Worm (Caenorhabditis elegans) whole organism, L2 larva: ENCODE results near the gene ubh-3.

ENCODE experiments used
- F13H6.1 ChIP-seq: sonication (generic microtip); optimal IDR thresholded peaks from 2 replicates; lab custom pipeline; 2016; ENCODE audit warnings: missing genetic modification characterization, missing compliant biosample characterization
- R02D3.7 ChIP-seq: fragments of 150-350 bp; optimal IDR thresholded peaks from 2 replicates; lab custom pipeline; 2014; ENCODE audit warnings: missing biosample characterization, missing genetic modification characterization
- Y55F3AM.14 ChIP-seq: fragments of 200-800 bp; sonication (Bioruptor generic); optimal IDR thresholded peaks from 2 replicates; lab custom pipeline; 2018; ENCODE audit warnings: mild to moderate bottlenecking, missing genetic modification characterization, missing compliant biosample characterization
- alr-1 ChIP-seq: fragments of 150-350 bp; optimal IDR thresholded peaks from 2 replicates; lab custom pipeline; 2014; ENCODE audit warnings: missing biosample characterization, missing genetic modification characterization
- aly-2 ChIP-seq: fragments of 150-350 bp; optimal IDR thresholded peaks from 2 replicates; lab custom pipeline; 2014; ENCODE audit warnings: missing biosample characterization, missing genetic modification characterization
- ceh-82 ChIP-seq: fragments of 150-350 bp; optimal IDR thresholded peaks from 2 replicates; lab custom pipeline; 2014; ENCODE audit warnings: missing biosample characterization, missing genetic modification characterization
- crh-2 ChIP-seq: sonication (generic microtip); optimal IDR thresholded peaks from 2 replicates; lab custom pipeline; 2017; ENCODE audit warnings: missing biosample characterization, missing genetic modification characterization
- elt-3 ChIP-seq: sonication (generic microtip); optimal IDR thresholded peaks from 2 replicates; lab custom pipeline; 2017; ENCODE audit warnings: missing biosample characterization, missing genetic modification characterization
- fos-1 ChIP-seq: fragments of 150-350 bp; optimal IDR thresholded peaks from 2 replicates; lab custom pipeline; 2014; ENCODE audit warnings: missing biosample characterization, missing genetic modification characterization
- gmeb-1 ChIP-seq: fragments of 150-350 bp; optimal IDR thresholded peaks from 2 replicates; lab custom pipeline; 2014; ENCODE audit warnings: missing biosample characterization, missing genetic modification characterization
- lin-13 ChIP-seq: fragments of 150-350 bp; optimal IDR thresholded peaks from 2 replicates; lab custom pipeline; 2014; ENCODE audit warnings: missing biosample characterization, missing genetic modification reagents, missing genetic modification characterization
- lin-39 ChIP-seq: fragments of 150-350 bp; optimal IDR thresholded peaks from 2 replicates; lab custom pipeline; 2014; ENCODE audit warnings: missing biosample characterization, missing genetic modification reagents, missing genetic modification characterization
- lsy-2 ChIP-seq, 2 experiments: fragments of 150-350 bp in 1 of 2; sonication (generic microtip) in 1 of 2; optimal IDR thresholded peaks; 2 replicates each; lab custom pipeline; 2014 to 2017; ENCODE audit warnings: missing biosample characterization in 2 of 2, missing genetic modification characterization in 2 of 2
- mab-5 ChIP-seq: fragments of 150-350 bp; optimal IDR thresholded peaks from 2 replicates; lab custom pipeline; 2014; ENCODE audit warnings: missing biosample characterization, missing genetic modification characterization
- mbf-1 ChIP-seq: sonication (generic microtip); optimal IDR thresholded peaks from 2 replicates; lab custom pipeline; 2017; ENCODE audit warnings: missing biosample characterization, missing genetic modification characterization
- mdl-1 ChIP-seq, 2 experiments: fragments of 150-350 bp in 1 of 2; sonication (generic microtip) in 1 of 2; optimal IDR thresholded peaks; 2 replicates each; lab custom pipeline; 2017; ENCODE audit warnings: missing biosample characterization in 2 of 2, missing genetic modification characterization in 2 of 2
- nhr-11 ChIP-seq: fragments of 150-350 bp; optimal IDR thresholded peaks from 2 replicates; lab custom pipeline; 2014; ENCODE audit warnings: missing biosample characterization, missing genetic modification characterization
- nhr-12 ChIP-seq: fragments of 150-350 bp; optimal IDR thresholded peaks from 2 replicates; lab custom pipeline; 2014; ENCODE audit warnings: missing biosample characterization, missing genetic modification characterization
- nhr-129 ChIP-seq: fragments of 150-350 bp; optimal IDR thresholded peaks from 2 replicates; lab custom pipeline; 2014; ENCODE audit warnings: missing biosample characterization, missing genetic modification characterization
- nhr-21 ChIP-seq: fragments of 150-350 bp; optimal IDR thresholded peaks from 2 replicates; lab custom pipeline; 2014; ENCODE audit warnings: missing biosample characterization, missing genetic modification characterization
- nhr-237 ChIP-seq: fragments of 150-350 bp; optimal IDR thresholded peaks from 2 replicates; lab custom pipeline; 2014; ENCODE audit warnings: missing biosample characterization, missing genetic modification characterization
- nhr-25 ChIP-seq: fragments of 150-350 bp; sonication (generic microtip); optimal IDR thresholded peaks from 3 replicates; lab custom pipeline; 2014; ENCODE audit warnings: missing biosample characterization, missing genetic modification characterization
- nhr-77 ChIP-seq: fragments of 150-350 bp; optimal IDR thresholded peaks from 2 replicates; lab custom pipeline; 2014; ENCODE audit warnings: missing biosample characterization, missing genetic modification characterization
- peb-1 ChIP-seq: fragments of 150-350 bp; optimal IDR thresholded peaks from 2 replicates; lab custom pipeline; 2014; ENCODE audit warnings: missing biosample characterization, missing genetic modification characterization
- sem-4 ChIP-seq: fragments of 150-350 bp; optimal IDR thresholded peaks from 2 replicates; lab custom pipeline; 2014; ENCODE audit warnings: missing biosample characterization, missing genetic modification reagents, missing genetic modification characterization
- skn-1 ChIP-seq: sonication (generic microtip); optimal IDR thresholded peaks from 2 replicates; lab custom pipeline; 2017; ENCODE audit warnings: missing biosample characterization, missing genetic modification characterization
- sma-3 ChIP-seq: sonication (generic microtip); optimal IDR thresholded peaks from 2 replicates; lab custom pipeline; 2016; ENCODE audit warnings: missing genetic modification reagents, missing genetic modification characterization, missing compliant biosample characterization
- sma-9 ChIP-seq, 2 experiments: fragments of 150-350 bp in 1 of 2; sonication (generic microtip) in 1 of 2; optimal IDR thresholded peaks; 2 replicates each; lab custom pipeline; 2014 to 2016; ENCODE audit warnings: missing genetic modification characterization in 2 of 2, mild to moderate bottlenecking in 1 of 2, missing biosample characterization in 1 of 2, missing compliant biosample characterization in 1 of 2, missing genetic modification reagents in 1 of 2, moderate library complexity in 1 of 2
- unc-55 ChIP-seq: fragments of 150-350 bp; sonication (generic microtip); optimal IDR thresholded peaks from 3 replicates; lab custom pipeline; 2014; ENCODE audit warnings: missing biosample characterization, missing genetic modification reagents, missing genetic modification characterization

The ubh-3 gene

DNA sequence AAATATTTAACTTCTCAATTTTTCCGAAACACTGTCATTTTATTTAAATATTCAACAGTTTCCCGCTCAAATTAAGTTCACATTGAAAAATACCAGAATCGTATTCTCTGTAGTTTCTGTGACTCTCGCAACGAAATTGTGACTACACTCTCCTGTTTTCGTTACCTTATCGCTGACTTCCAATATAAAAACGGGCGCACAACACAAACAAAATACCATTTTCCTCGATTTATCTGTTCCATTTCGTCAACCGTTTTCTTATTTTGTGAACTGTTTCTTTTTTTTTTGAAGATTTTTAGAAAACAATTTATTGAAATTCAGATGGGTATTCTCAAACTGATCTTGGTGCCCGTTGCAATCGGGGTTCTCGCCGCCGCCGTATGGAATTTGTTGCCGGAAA, 9.7 kb downstream of the ubh-3 start, which contains the start of gene W01A11.1:
TSS of gene W01A11.1 (plus strand) at position 322 of the 400 bp plus-strand sequence.
- TF ChIP-seq sma-3 (no peak), sem-4 (tag; lab: Kevin White, UChicago) (no peak), nhr-11 (no peak), sma-9 (GFP tag; optimal IDR thresholded peaks at IDR 0.05; lab: Kevin White, UChicago) (no peak), sma-9 (tag; optimal IDR thresholded peaks at IDR 0.05; lab: Kevin White, UChicago) (no peak), nhr-77 (tag; lab: Kevin White, UChicago) (no peak), R02D3.7 (tag; lab: Kevin White, UChicago) (no peak), lsy-2 (tag; optimal IDR thresholded peaks at IDR 0.05; lab: Kevin White, UChicago) (no peak), alr-1 (tag; lab: Kevin White, UChicago) (no peak), nhr-237 (tag; lab: Kevin White, UChicago) (no peak), mbf-1 (tag; lab: Kevin White, UChicago) (no peak), mab-5 (tag; lab: Kevin White, UChicago) (no peak)

DNA sequence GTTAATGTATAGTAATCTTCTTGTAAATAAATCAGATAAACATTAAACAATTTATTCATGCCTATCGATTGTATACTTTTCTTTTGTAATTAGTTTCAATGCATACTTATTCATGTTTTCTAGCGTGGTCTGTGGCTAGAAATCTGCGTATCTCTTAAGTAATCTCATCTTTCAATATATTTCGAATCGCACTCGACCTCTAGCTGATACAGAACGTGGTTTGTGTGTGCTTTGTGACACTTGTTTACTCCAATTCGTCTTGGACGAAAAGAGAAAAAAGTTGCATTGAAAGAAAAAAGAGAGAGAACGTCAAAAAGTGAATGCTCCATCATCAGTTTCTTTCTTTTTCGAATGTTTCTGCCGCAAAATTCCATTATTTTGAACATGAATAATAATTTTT, 10.2 kb downstream of the ubh-3 start:
- TF ChIP-seq nhr-129 (peak; percentile 2), mbf-1 (tag; lab: Kevin White, UChicago) (no peak)

DNA sequence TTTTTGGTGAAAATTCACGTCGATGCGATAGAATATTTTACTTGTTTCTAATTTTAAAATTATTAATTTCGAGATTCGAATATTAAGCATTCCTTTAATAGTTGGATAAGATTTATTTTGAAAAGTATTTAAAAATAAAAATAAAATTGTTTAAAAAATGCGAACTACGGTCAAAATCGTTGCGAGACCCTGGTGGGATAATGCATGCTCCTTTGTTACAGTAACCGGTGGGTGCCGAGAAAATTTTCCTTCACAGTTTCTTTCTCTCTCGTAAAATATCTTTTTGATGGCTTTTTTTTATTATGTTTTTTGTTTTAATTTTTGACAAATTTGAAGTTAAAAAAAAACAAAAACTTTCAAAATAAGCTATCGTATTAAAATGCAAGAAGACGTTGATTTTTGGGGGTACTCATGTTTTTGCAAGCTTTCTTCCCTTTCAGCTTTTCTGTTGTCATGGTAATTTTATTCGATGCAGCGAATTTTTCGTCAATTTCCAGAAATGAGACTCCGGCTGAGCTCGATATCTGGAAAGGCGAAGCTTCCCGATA, 11.9 kb downstream of the ubh-3 start, which contains the start of gene dgtr-1:
TSS of gene dgtr-1 (plus strand) at position 498 of the 548 bp plus-strand sequence.
- TF ChIP-seq nhr-129 (no peak), mdl-1 (tag; optimal IDR thresholded peaks at IDR 0.05; lab: Kevin White, UChicago) (no peak), mab-5 (tag; lab: Kevin White, UChicago) (no peak), ceh-82 (tag; lab: Kevin White, UChicago) (no peak)

DNA sequence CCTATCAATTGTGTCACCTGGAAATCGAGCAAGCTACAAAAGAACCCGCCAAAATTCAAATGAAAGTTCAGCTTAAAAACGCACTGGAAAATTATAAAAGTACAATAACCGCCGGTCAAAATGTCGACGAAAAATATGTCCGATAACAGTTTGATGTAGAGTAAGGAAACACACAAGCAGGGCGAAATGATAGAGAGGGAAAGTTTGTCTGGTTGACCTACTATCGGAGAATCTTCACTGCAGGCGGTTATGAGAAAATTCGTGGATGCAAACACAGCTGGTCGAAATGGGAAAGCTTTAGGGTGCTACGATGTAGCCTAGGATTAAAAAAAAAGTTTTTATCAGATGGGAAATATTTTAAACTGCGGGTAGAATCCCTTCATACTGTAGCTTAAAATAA, 13.2 kb downstream of the ubh-3 start:
- TF ChIP-seq fos-1 (tag; lab: Kevin White, UChicago), result peak; percentile 18
- TF ChIP-seq gmeb-1, result no peak

DNA sequence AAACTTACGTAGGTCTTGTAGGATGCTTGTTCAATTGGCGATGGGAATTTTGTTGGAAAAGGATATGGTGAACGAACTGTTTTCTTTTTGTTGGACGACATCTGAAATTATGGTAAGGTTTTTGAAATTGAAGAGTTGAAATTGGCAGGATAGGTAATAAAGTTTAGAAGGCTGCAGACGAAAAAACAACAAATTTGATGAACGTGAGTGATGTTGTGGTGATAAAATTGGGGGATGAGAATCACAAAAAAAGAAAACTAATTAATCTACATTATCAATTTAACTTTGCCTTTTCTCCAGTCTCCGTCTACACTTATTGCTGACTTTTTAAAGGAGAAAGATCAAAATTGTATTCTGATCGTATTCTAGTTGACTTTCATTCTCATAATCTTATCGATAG, 14.8 kb downstream of the ubh-3 start, which contains the start of gene cpt-6:
TSS of gene cpt-6 (minus strand) at position 101 of the 400 bp plus-strand sequence.
- TF ChIP-seq skn-1 (tag; lab: Kevin White, UChicago), result no peak

DNA sequence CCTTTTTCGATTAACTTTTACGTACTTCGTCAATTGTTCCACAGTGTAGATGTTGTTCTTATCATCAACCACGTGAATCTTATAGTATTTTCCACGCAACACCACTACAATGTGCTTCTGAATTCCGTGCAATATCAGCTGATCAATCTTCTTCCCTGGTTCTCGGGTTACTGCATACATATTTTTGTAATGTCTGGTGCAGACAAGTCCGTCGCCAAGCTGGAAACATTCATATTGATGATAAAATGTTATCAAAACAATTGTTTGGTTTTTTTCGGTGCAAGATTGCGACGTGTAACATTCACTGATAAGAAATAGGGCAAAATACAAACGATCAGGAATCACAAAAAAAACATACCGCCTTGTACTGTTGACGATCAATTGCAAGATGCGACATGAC, 16.1 kb downstream of the ubh-3 start:
- TF ChIP-seq fos-1 (tag; lab: Kevin White, UChicago), result peak; percentile 47
- TF ChIP-seq nhr-12 (tag; lab: Kevin White, UChicago), result no peak
- TF ChIP-seq Y55F3AM.14 (GFP tag; lab: Kevin White, UChicago), result no peak
- no peak for TF ChIP-seq lin-13 (GFP tag; lab: Kevin White, UChicago)
- no peak for TF ChIP-seq skn-1 (tag; lab: Kevin White, UChicago)
- no peak for TF ChIP-seq gmeb-1
- no peak for TF ChIP-seq aly-2 (tag; lab: Kevin White, UChicago)
- no peak for TF ChIP-seq F13H6.1
- TF ChIP-seq peb-1 (tag; lab: Kevin White, UChicago), result no peak
- no peak for TF ChIP-seq nhr-237 (tag; lab: Kevin White, UChicago)
- no peak for TF ChIP-seq elt-3
- peak; percentile 60 for TF ChIP-seq crh-2
- no peak for TF ChIP-seq sma-3
- TF ChIP-seq nhr-11, result no peak
- no peak for TF ChIP-seq ceh-82 (tag; lab: Kevin White, UChicago)
- TF ChIP-seq alr-1 (tag; lab: Kevin White, UChicago), result no peak
- no peak for TF ChIP-seq lin-39
- no peak for TF ChIP-seq nhr-21
- peak; percentile 39 for TF ChIP-seq sma-9 (GFP tag; optimal IDR thresholded peaks at IDR 0.05; lab: Kevin White, UChicago)
- TF ChIP-seq sma-9 (tag; optimal IDR thresholded peaks at IDR 0.05; lab: Kevin White, UChicago), result no peak

DNA sequence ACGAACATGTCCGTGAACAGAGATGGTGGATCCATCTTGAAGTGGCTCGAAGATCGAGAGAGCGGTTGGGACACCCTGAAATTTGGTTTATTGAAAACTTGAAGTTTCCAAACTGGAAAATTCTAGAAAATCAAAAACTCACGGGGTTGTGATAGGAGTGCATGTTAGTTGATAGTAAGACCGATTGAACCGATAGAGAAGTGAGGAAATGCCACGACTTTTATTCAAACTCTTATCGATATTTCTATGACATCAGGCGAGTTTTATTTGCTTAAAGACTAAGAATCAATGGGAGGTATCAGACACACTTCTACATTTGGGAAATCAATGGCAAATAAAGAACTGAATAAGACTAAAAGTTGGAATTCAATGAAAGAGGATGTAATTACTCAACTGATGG, 19.8 kb downstream of the ubh-3 start, which contains the start of gene lec-10:
TSS of gene lec-10 (minus strand) at position 272 of the 400 bp plus-strand sequence.
- TF ChIP-seq crh-2 (peak; percentile 55), gmeb-1 (peak; percentile 33), nhr-237 (tag; lab: Kevin White, UChicago) (no peak), F13H6.1 (peak; percentile 1), fos-1 (tag; lab: Kevin White, UChicago) (peak; percentile 87), lsy-2 (tag; optimal IDR thresholded peaks at IDR 0.05; lab: Kevin White, UChicago) (no peak), nhr-25 (tag; lab: Kevin White, UChicago) (no peak), sma-9 (GFP tag; optimal IDR thresholded peaks at IDR 0.05; lab: Kevin White, UChicago) (peak; percentile 66), sma-9 (tag; optimal IDR thresholded peaks at IDR 0.05; lab: Kevin White, UChicago) (no peak), unc-55 (no peak)
